Fruit fly (Drosophila melanogaster): ENCODE data around the gene CG4456.
A peak's percentile ranks its signal among the peaks of the same experiment; 100 is the strongest.

- TF ChIP-seq Hr78 (GFP tag; optimal IDR thresholded peaks at IDR 0.05) (no peak), lola (GFP tag; optimal IDR thresholded peaks at IDR 0.05) (no peak), usp (GFP tag; optimal IDR thresholded peaks at IDR 0.05) (no peak), Sp1 (GFP tag; optimal IDR thresholded peaks at IDR 0.05) (no peak), tai (GFP tag; optimal IDR thresholded peaks at IDR 0.05) (no peak), OdsH (GFP tag; optimal IDR thresholded peaks at IDR 0.05) (no peak), Rel (GFP tag; optimal IDR thresholded peaks at IDR 0.05) (no peak), Rel (tag; optimal IDR thresholded peaks at IDR 0.05) (peak; percentile 83), fru (GFP tag; optimal IDR thresholded peaks at IDR 0.05) (no peak), br (GFP tag; optimal IDR thresholded peaks at IDR 0.05) (peak; percentile 51), sv (GFP tag; optimal IDR thresholded peaks at IDR 0.05) (no peak)
Observed at dm6 chr3L:9361894-9362293, 10.6 kb upstream of the CG4456 start, which contains the start of gene CG34456.
